Worm (Caenorhabditis elegans) whole organism, mixed stage, embryonic: ENCODE results near the gene F26F4.6.

Experiments used
- blmp-1 ChIP-seq: fragments of 150-350 bp; optimal IDR thresholded peaks from 2 replicates; lab custom pipeline; 2014; ENCODE audit warnings: missing biosample characterization, missing genetic modification characterization
- pha-4 ChIP-seq: fragments of 150-350 bp; optimal IDR thresholded peaks from 2 replicates; lab custom pipeline; 2018; ENCODE audit warnings: missing biosample characterization, missing genetic modification reagents, missing genetic modification characterization
- snpc-4 ChIP-seq: fragments of 150-350 bp; optimal IDR thresholded peaks from 2 replicates; lab custom pipeline; 2014; ENCODE audit warnings: missing biosample characterization, missing genetic modification characterization
- sptf-1 ChIP-seq: sonication (generic microtip); optimal IDR thresholded peaks from 2 replicates; lab custom pipeline; 2017; ENCODE audit warnings: mild to moderate bottlenecking, missing genetic modification characterization, moderate library complexity, missing compliant biosample characterization
- unc-62 ChIP-seq: fragments of 150-350 bp; optimal IDR thresholded peaks from 2 replicates; lab custom pipeline; 2014; ENCODE audit warnings: missing biosample characterization, missing genetic modification reagents, missing genetic modification characterization

- no peak for TF ChIP-seq pha-4 (tag; lab: Kevin White, UChicago)
- no peak for TF ChIP-seq blmp-1 (tag; lab: Kevin White, UChicago)
- no peak for TF ChIP-seq snpc-4
- no peak for TF ChIP-seq unc-62 (GFP tag; lab: Kevin White, UChicago)
- TF ChIP-seq sptf-1: no peak
Observed at ce11 chrIII:4937022-4937421, 43.6 kb upstream of the F26F4.6 start, which contains the start of gene fsn-1.
